Fruit fly (Drosophila melanogaster) Kc167 (cell line): ENCODE measurements around the gene RpL34a.

Experiments
- Myc ChIP-seq: fragments of >200 bp; optimal IDR thresholded peaks from 2 replicates; lab custom pipeline; 2017; ENCODE audit warnings: missing external identifiers
- h ChIP-seq: fragments of >200 bp; optimal IDR thresholded peaks from 3 replicates; lab custom pipeline; 2018; ENCODE audit warnings: missing external identifiers
- insv ChIP-seq: fragments of >200 bp; optimal IDR thresholded peaks from 3 replicates; lab custom pipeline; 2018; ENCODE audit warnings: missing external identifiers
- psq ChIP-seq: fragments of >200 bp; optimal IDR thresholded peaks from 2 replicates; lab custom pipeline; 2017; ENCODE audit warnings: missing external identifiers

dm6 chr3R:26039793-26040335, 19.2 kb downstream of the RpL34a start:
- no peak for TF ChIP-seq insv
- TF ChIP-seq h (lab: Kevin White, UChicago): no peak
- TF ChIP-seq Myc: no peak
- TF ChIP-seq psq (lab: Kevin White, UChicago): no peak
